Fruit fly (Drosophila melanogaster) whole organism, pupa: ENCODE data around the gene miple2.

Experiments used
- CG10348 ChIP-seq: fragments of 200-800 bp; sonication (Bioruptor generic); IDR thresholded peaks from 2 replicates; pipeline ENCODE4 v1.3.6; 2022; ENCODE audit warnings: missing biosample characterization, missing genetic modification characterization
- CG12605 ChIP-seq: fragments of 200-800 bp; sonication (Bioruptor generic); IDR thresholded peaks from 2 replicates; pipeline ENCODE4 v1.3.6; 2022; ENCODE audit warnings: missing biosample characterization, missing genetic modification characterization
- CG13204 ChIP-seq: fragments of 200-800 bp; sonication (Bioruptor generic); optimal IDR thresholded peaks from 2 replicates; lab custom pipeline; 2018; ENCODE audit warnings: missing biosample characterization, mild to moderate bottlenecking, missing genetic modification characterization, moderate library complexity
- CG14655 ChIP-seq: fragments of 200-800 bp; sonication (Bioruptor generic); optimal IDR thresholded peaks from 3 replicates; lab custom pipeline; 2017; ENCODE audit warnings: mild to moderate bottlenecking, missing biosample characterization, missing genetic modification reagents, missing genetic modification characterization
- CG15710 ChIP-seq: fragments of 200-800 bp; sonication (Bioruptor generic); optimal IDR thresholded peaks from 2 replicates; lab custom pipeline; 2018; ENCODE audit warnings: missing biosample characterization, mild to moderate bottlenecking, missing genetic modification characterization, moderate library complexity
- CG32121 ChIP-seq: fragments of 200-800 bp; sonication (Bioruptor generic); IDR thresholded peaks from 2 replicates; pipeline ENCODE4 v1.3.6; 2022; ENCODE audit warnings: missing biosample characterization, missing genetic modification characterization
- CG34367 ChIP-seq: fragments of 200-800 bp; sonication (Bioruptor generic); optimal IDR thresholded peaks from 2 replicates; lab custom pipeline; 2018; ENCODE audit warnings: missing biosample characterization, mild to moderate bottlenecking, missing genetic modification characterization
- CG4496 ChIP-seq: fragments of 200-800 bp; sonication (Bioruptor generic); IDR thresholded peaks from 3 replicates; pipeline ENCODE4 v1.3.6; 2022; ENCODE audit warnings: missing biosample characterization, missing genetic modification characterization
- CG8159 ChIP-seq: fragments of 200-800 bp; sonication (Bioruptor generic); optimal IDR thresholded peaks from 3 replicates; lab custom pipeline; 2018; ENCODE audit warnings: missing biosample characterization, mild to moderate bottlenecking, missing genetic modification characterization, moderate library complexity
- CG8301 ChIP-seq: fragments of 200-800 bp; sonication (Bioruptor generic); optimal IDR thresholded peaks from 2 replicates; lab custom pipeline; 2018; ENCODE audit warnings: missing biosample characterization, mild to moderate bottlenecking, missing genetic modification characterization
- CG9948 ChIP-seq: fragments of 200-800 bp; sonication (Bioruptor generic); optimal IDR thresholded peaks from 2 replicates; lab custom pipeline; 2018; ENCODE audit warnings: missing biosample characterization, mild to moderate bottlenecking, missing genetic modification characterization, moderate library complexity
- D1 ChIP-seq: fragments of 200-800 bp; sonication (Bioruptor generic); optimal IDR thresholded peaks from 2 replicates; lab custom pipeline; 2018; ENCODE audit warnings: missing biosample characterization, mild to moderate bottlenecking, missing genetic modification characterization, moderate library complexity
- EcR ChIP-seq: fragments of 200-800 bp; sonication (Bioruptor generic); optimal IDR thresholded peaks from 3 replicates; lab custom pipeline; 2019; ENCODE audit warnings: missing biosample characterization, missing genetic modification characterization, mild to moderate bottlenecking, moderate library complexity, missing genetic modification reagents
- Pif1A ChIP-seq: fragments of 200-800 bp; sonication (Bioruptor generic); optimal IDR thresholded peaks from 3 replicates; lab custom pipeline; 2016; ENCODE audit warnings: missing biosample characterization, missing genetic modification characterization
- Pif1B ChIP-seq: fragments of 200-800 bp; sonication (Bioruptor generic); optimal IDR thresholded peaks from 3 replicates; lab custom pipeline; 2016; ENCODE audit warnings: missing biosample characterization, missing genetic modification characterization
- Snoo ChIP-seq: fragments of 200-800 bp; sonication (Bioruptor generic); optimal IDR thresholded peaks from 3 replicates; lab custom pipeline; 2017; ENCODE audit warnings: missing biosample characterization, mild to moderate bottlenecking, missing genetic modification characterization, inconsistent platforms
- fd96Ca ChIP-seq: fragments of 200-800 bp; sonication (Bioruptor generic); IDR thresholded peaks from 3 replicates; pipeline ENCODE4 v1.3.6; 2022; ENCODE audit warnings: missing biosample characterization, missing genetic modification characterization
- gl ChIP-seq: fragments of 200-800 bp; sonication (Bioruptor generic); optimal IDR thresholded peaks from 2 replicates; lab custom pipeline; 2018; ENCODE audit warnings: missing biosample characterization, mild to moderate bottlenecking, missing genetic modification characterization
- rn ChIP-seq: fragments of 200-800 bp; sonication (Bioruptor generic); IDR thresholded peaks from 2 replicates; pipeline ENCODE4 v1.3.6; 2022; ENCODE audit warnings: missing biosample characterization, missing genetic modification characterization

The miple2 gene

DNA sequence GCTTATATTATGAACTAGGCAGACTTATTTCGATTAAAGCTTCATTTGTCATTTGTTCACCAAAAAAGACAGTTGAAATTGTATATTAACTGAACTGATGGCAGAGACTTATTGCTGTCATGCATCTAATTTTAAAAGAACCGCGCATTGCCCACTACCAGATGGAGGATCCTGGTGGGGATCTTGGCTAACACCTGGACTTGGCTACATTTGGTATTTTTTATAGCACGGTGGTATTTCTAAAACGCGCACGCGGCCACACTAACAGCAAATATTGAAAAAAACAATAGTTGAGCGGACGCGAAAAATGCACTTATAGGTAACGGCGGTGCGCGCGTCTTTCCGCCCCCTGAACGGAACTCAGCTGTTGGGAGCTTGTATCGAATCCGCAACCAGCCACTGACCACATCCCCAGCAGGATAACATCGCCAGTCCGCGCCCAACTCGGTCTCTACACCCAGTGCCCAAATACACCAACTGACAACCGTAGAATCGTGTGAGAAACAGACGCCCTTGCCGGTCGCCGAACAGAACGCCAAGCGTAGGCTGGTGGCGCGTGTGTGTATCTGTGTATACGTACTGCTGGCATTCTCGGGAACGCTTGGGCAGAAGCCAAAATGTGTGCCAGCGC lies 21.3 kb downstream of the miple2 start:
- no peak for TF ChIP-seq CG4496
- TF ChIP-seq CG13204 (GFP tag; lab: Kevin White, UChicago) = peak; percentile 50
- peak; percentile 2 for TF ChIP-seq gl (tag; lab: Kevin White, UChicago)

dm6 chr3L:294841-295408 lies 23.9 kb downstream of the miple2 start:
- TF ChIP-seq CG32121 = no peak
- TF ChIP-seq CG12605 = no peak
- peak; percentile 22 for TF ChIP-seq CG8159 (tag; lab: Kevin White, UChicago)
- no peak for TF ChIP-seq CG9948 (tag; lab: Kevin White, UChicago)
- peak; percentile 40 for TF ChIP-seq EcR
- peak; percentile 52 for TF ChIP-seq CG14655
- peak; percentile 24 for TF ChIP-seq CG8301 (tag; lab: Kevin White, UChicago)

- TF ChIP-seq fd96Ca = no peak
- no peak for TF ChIP-seq gl (tag; lab: Kevin White, UChicago)
- TF ChIP-seq, all 21 proteins: peak for 0
These were observed 26.2 kb downstream of the miple2 start for dm6 chr3L:297240-297639.

- TF ChIP-seq EcR (no peak), CG14655 (no peak), CG32121 (no peak), gl (tag; lab: Kevin White, UChicago) (no peak), CG34367 (tag; lab: Kevin White, UChicago) (no peak), Pif1B (no peak), fd96Ca (no peak), CG13204 (GFP tag; lab: Kevin White, UChicago) (no peak), CG15710 (tag; lab: Kevin White, UChicago) (no peak), CG12605 (no peak)
- TF ChIP-seq, all 21 proteins: peak for 0
These were observed 27.5 kb downstream of the miple2 start for dm6 chr3L:298459-298858.

DNA sequence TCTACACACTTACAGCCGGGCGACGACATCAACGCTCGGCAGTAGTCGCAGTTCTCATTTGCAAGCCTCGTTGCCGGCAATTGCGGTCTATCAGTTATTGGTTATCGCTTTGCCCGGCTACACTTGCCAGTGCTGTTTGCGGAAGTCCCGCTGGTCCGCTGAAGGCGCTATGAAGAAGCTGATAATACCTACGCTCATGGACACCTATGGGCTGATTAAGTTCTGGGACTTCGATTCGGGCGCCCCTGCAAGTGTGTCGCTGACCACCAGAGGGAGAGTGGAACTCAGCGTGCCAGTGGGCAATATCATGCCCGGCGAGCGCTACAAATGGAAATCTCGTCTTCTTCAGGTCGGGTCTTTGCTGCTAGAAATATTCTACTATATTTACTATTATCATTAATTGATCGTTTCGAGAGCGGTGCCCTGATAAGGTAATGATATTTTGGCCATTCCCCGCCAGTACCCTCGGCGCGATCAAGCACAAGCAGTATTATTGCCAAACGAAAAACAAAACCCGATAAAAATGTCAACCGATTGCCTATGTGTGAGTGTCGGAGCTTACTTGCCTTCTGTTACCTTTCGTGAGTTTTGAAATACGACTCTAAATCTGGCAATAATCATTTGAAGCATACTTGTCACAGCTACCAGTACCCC lies 29.1 kb downstream of the miple2 start:
- no peak for TF ChIP-seq CG8301 (tag; lab: Kevin White, UChicago)
- TF ChIP-seq D1 (tag; lab: Kevin White, UChicago) = no peak
- no peak for TF ChIP-seq fd96Ca
- TF ChIP-seq CG4496 = no peak
- TF ChIP-seq CG9948 (tag; lab: Kevin White, UChicago) = no peak
- no peak for TF ChIP-seq rn (GFP tag; lab: Robert Waterston, UW)
- TF ChIP-seq CG13204 (GFP tag; lab: Kevin White, UChicago) = no peak
- TF ChIP-seq Pif1A (GFP tag; lab: Kevin White, UChicago) = no peak
- TF ChIP-seq CG34367 (tag; lab: Kevin White, UChicago) = no peak
- TF ChIP-seq CG15710 (tag; lab: Kevin White, UChicago) = no peak
- TF ChIP-seq EcR = no peak
- no peak for TF ChIP-seq CG12605
- no peak for TF ChIP-seq gl (tag; lab: Kevin White, UChicago)
- TF ChIP-seq CG14655 = no peak
- no peak for TF ChIP-seq CG8159 (tag; lab: Kevin White, UChicago)

DNA sequence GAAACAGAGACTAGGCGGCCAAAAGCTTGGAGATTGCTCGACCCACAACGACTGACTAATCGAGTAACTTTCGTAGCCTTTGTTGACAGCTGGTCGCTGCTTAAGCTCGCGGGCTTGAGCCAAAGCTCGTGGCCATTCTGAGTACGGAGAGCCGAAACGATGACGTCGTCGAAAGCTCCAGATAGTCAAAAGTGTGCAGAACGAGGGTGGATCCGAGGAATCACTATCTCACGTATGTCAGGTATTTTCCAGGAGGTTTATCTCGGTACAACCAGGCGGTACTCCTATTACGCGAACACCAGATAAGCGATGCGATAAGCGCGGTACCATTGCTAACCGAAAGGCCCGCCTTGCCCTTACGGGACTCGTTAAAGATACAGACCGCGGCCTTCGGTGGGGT lies 40.6 kb downstream of the miple2 start:
- TF ChIP-seq EcR (peak; percentile 36), CG8301 (tag; lab: Kevin White, UChicago) (no peak)

- TF ChIP-seq gl (tag; lab: Kevin White, UChicago) (no peak), Snoo (tag; lab: Kevin White, UChicago) (no peak), fd96Ca (no peak), CG12605 (no peak), Pif1B (no peak), CG10348 (GFP tag; lab: Robert Waterston, UW) (no peak), D1 (tag; lab: Kevin White, UChicago) (no peak)
- TF ChIP-seq, all 21 proteins: peak for 0
These were observed 41.3 kb downstream of the miple2 start for dm6 chr3L:312323-312722.

dm6 chr3L:315140-315539 lies 44.1 kb downstream of the miple2 start:
- no peak for TF ChIP-seq rn (GFP tag; lab: Robert Waterston, UW)
- TF ChIP-seq CG8301 (tag; lab: Kevin White, UChicago) = no peak
- TF ChIP-seq fd96Ca = no peak
- peak; percentile 85 for TF ChIP-seq EcR
- no peak for TF ChIP-seq CG14655
